Worm (Caenorhabditis elegans): ENCODE measurements around the gene fbxa-105.

The fbxa-105 gene

ce11 chrV:7399202-7399601 is 7.4 kb upstream of the fbxa-105 start, which contains the start of gene gst-41:
Gene gst-41 (minus strand): TSS chrV:7399302.
- TF ChIP-seq nfya-1 (tag; optimal IDR thresholded peaks at IDR 0.05) (no peak), rnt-1 (tag; optimal IDR thresholded peaks at IDR 0.05) (no peak), ceh-30 (tag; optimal IDR thresholded peaks at IDR 0.05) (no peak), ceh-19 (GFP tag; optimal IDR thresholded peaks at IDR 0.05) (no peak), pax-1 (tag; optimal IDR thresholded peaks at IDR 0.05) (no peak), pha-4 (tag; optimal IDR thresholded peaks at IDR 0.05) (no peak), ceh-18 (tag; optimal IDR thresholded peaks at IDR 0.05) (no peak), K02D7.2 (tag; optimal IDR thresholded peaks at IDR 0.05) (no peak), ref-2 (tag; optimal IDR thresholded peaks at IDR 0.05) (no peak), elt-4 (tag; optimal IDR thresholded peaks at IDR 0.05) (no peak), ceh-6 (GFP tag; optimal IDR thresholded peaks at IDR 0.05) (no peak), ceh-34 (tag; optimal IDR thresholded peaks at IDR 0.05) (no peak), syd-9 (tag; optimal IDR thresholded peaks at IDR 0.05) (no peak), lin-11 (tag; optimal IDR thresholded peaks at IDR 0.05) (no peak), npax-4 (tag; optimal IDR thresholded peaks at IDR 0.05) (no peak), hlh-8 (tag; optimal IDR thresholded peaks at IDR 0.05) (no peak), ceh-48 (tag; optimal IDR thresholded peaks at IDR 0.05) (no peak)

- TF ChIP-seq hlh-30 (tag; optimal IDR thresholded peaks at IDR 0.05; ENCODE audit: insufficient read depth) (no peak), dmd-4 (tag; optimal IDR thresholded peaks at IDR 0.05; ENCODE audit: borderline replicate concordance) (no peak), ttx-3 (tag; optimal IDR thresholded peaks at IDR 0.05) (no peak)
Measured at ce11 chrV:7395359-7395758, 3.5 kb upstream of the fbxa-105 start, which contains the start of gene srx-9. Gene srx-9 (minus strand): TSS chrV:7395459.

DNA sequence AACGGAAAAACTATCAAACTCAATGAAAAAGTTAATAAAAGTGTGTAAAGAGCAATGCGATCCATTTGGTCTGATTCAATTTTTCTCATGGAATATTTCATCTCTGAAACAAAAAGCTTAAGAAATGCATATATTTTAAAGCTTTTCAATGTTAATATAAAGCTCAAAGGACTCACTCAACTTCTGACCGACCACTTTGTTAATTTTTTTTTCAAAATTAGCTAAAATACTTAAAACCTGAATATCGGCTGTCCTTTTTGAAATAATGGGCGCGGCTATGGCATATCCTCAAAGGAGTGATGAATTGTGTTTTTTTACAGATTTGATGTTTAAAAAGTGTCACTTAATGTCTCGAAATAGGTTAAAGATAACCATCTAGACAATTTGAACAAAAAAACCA is 2.1 kb downstream of the fbxa-105 start, which contains the start of gene C02H6.1:
C02H6.1 (minus strand) TSS at position 101 of the 400 bp plus-strand sequence.
- TF ChIP-seq pax-1 (tag; optimal IDR thresholded peaks at IDR 0.05) (no peak), rnt-1 (tag; optimal IDR thresholded peaks at IDR 0.05) (no peak), zip-5 (tag; optimal IDR thresholded peaks at IDR 0.05) (no peak), unc-86 (tag; optimal IDR thresholded peaks at IDR 0.05) (no peak), ztf-16 (tag; optimal IDR thresholded peaks at IDR 0.05) (no peak), unc-42 (tag; optimal IDR thresholded peaks at IDR 0.05) (no peak), dmd-4 (tag; optimal IDR thresholded peaks at IDR 0.05; ENCODE audit: borderline replicate concordance) (no peak), hlh-13 (GFP tag; optimal IDR thresholded peaks at IDR 0.05) (no peak), hlh-8 (tag; optimal IDR thresholded peaks at IDR 0.05) (no peak), lim-6 (tag; optimal IDR thresholded peaks at IDR 0.05) (no peak), hlh-30 (tag; optimal IDR thresholded peaks at IDR 0.05; ENCODE audit: insufficient read depth) (no peak), sox-4 (tag; optimal IDR thresholded peaks at IDR 0.05) (no peak), ceh-48 (tag; optimal IDR thresholded peaks at IDR 0.05) (no peak), fkh-6 (tag; optimal IDR thresholded peaks at IDR 0.05) (no peak)

ce11 chrV:7387755-7388154 is 4.1 kb downstream of the fbxa-105 start, which contains the start of gene C02H6.3:
Gene C02H6.3 (minus strand): TSS chrV:7387855.
- TF ChIP-seq hlh-13 (GFP tag; optimal IDR thresholded peaks at IDR 0.05) (no peak), ztf-16 (tag; optimal IDR thresholded peaks at IDR 0.05) (no peak), pha-4 (tag; optimal IDR thresholded peaks at IDR 0.05) (no peak), ceh-18 (tag; optimal IDR thresholded peaks at IDR 0.05) (no peak), ceh-6 (GFP tag; optimal IDR thresholded peaks at IDR 0.05) (no peak), fkh-6 (tag; optimal IDR thresholded peaks at IDR 0.05) (no peak), unc-55 (GFP tag; optimal IDR thresholded peaks at IDR 0.05) (no peak), hlh-15 (tag; optimal IDR thresholded peaks at IDR 0.05) (no peak), eyg-1 (tag; optimal IDR thresholded peaks at IDR 0.05) (no peak), pros-1 (tag; optimal IDR thresholded peaks at IDR 0.05) (no peak), sox-2 (GFP tag; IDR thresholded peaks at IDR 0.05) (no peak), zip-5 (tag; optimal IDR thresholded peaks at IDR 0.05) (no peak), fax-1 (tag; optimal IDR thresholded peaks at IDR 0.05) (no peak), pqm-1 (tag; optimal IDR thresholded peaks at IDR 0.05) (no peak), sox-4 (tag; optimal IDR thresholded peaks at IDR 0.05) (no peak), F13H6.1 (tag; optimal IDR thresholded peaks at IDR 0.05) (no peak), nhr-11 (tag; optimal IDR thresholded peaks at IDR 0.05) (no peak), ets-4 (tag; optimal IDR thresholded peaks at IDR 0.05) (no peak), mec-3 (tag; optimal IDR thresholded peaks at IDR 0.05; ENCODE audit: borderline replicate concordance) (no peak), elt-4 (tag; optimal IDR thresholded peaks at IDR 0.05) (no peak)
